Fruit fly (Drosophila melanogaster): ENCODE data around the gene cad.

DNA sequence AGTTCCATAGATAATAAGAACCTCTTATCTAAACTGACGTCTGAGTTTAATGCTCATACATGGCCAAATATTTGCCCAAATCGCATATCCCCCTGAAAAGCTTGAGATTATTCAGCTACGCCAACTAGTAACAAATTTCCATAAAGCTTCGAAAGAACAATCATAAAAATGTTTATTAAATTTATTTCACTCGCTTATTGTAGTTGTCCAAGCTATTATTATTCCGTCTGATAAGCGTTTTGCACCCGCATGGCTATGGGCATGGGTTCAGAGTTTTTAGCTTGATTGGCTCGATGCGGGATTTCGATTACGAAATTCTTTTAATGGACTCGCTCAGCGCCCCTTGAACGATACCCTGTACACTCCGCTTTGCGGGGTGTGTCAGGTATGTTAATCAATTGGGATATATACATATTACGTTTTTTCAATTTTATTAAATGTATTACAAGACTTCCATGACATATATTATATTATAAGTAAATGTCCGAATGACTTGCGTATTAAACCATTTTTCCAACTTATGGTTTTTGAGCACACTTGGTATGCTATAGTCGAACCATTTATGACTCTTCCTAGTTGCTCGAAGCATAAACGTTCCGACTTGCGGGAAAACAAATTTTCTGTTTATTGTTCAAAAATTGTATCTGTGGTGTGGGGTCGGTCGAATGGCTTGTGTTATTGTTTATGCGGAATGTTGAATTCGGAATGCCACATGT, 35.3 kb downstream of the cad start:
- TF ChIP-seq CTCF (GFP tag; optimal IDR thresholded peaks at IDR 0.05) (peak; percentile 60), C15 (GFP tag; IDR thresholded peaks at IDR 0.05) (peak; percentile 90), run (tag; optimal IDR thresholded peaks at IDR 0.05) (peak; percentile 96), zf30C (GFP tag; optimal IDR thresholded peaks at IDR 0.05) (no peak), Trl (optimal IDR thresholded peaks at IDR 0.05) (no peak), Trl (GFP tag; optimal IDR thresholded peaks at IDR 0.05) (peak; percentile 54), Aef1 (GFP tag; IDR thresholded peaks at IDR 0.05) (peak; percentile 93), bcd (GFP tag; optimal IDR thresholded peaks at IDR 0.05) (peak; percentile 95), Xbp1 (GFP tag; optimal IDR thresholded peaks at IDR 0.05) (peak; percentile 95), CG32767 (GFP tag; IDR thresholded peaks at IDR 0.05) (peak; percentile 95), CG8359 (GFP tag; optimal IDR thresholded peaks at IDR 0.05; ENCODE audit: borderline replicate concordance) (peak; percentile 84), nerfin-1 (tag; optimal IDR thresholded peaks at IDR 0.05) (peak; percentile 89), Spps (tag; optimal IDR thresholded peaks at IDR 0.05) (peak; percentile 92)

Measured in whole organism, embryonic.